Fruit fly (Drosophila melanogaster) whole organism, embryonic: ENCODE data around the gene CG10587.

Experiments
- CG17612 ChIP-seq: fragments of 200-800 bp; sonication (Bioruptor generic); IDR thresholded peaks from 2 replicates; pipeline ENCODE4 v1.3.6; 2022; ENCODE audit warnings: missing biosample characterization, missing genetic modification characterization
- CG6689 ChIP-seq: fragments of 200-800 bp; sonication (Bioruptor generic); IDR thresholded peaks from 2 replicates; pipeline ENCODE4 v1.3.6; 2022; ENCODE audit warnings: missing biosample characterization, missing genetic modification characterization
- CG6854 ChIP-seq: fragments of 200-800 bp; sonication (Bioruptor generic); optimal IDR thresholded peaks from 3 replicates; lab custom pipeline; 2017; ENCODE audit warnings: missing biosample characterization, mild to moderate bottlenecking, missing genetic modification characterization
- Kr ChIP-seq: fragments of 200-800 bp; sonication (Bioruptor generic); optimal IDR thresholded peaks from 2 replicates; lab custom pipeline; 2017; ENCODE audit warnings: missing biosample characterization, mild to moderate bottlenecking, missing genetic modification characterization
- nau ChIP-seq: fragments of 200-800 bp; sonication (Bioruptor generic); optimal IDR thresholded peaks from 3 replicates; lab custom pipeline; 2017; ENCODE audit warnings: missing biosample characterization, mild to moderate bottlenecking, missing genetic modification characterization, missing genetic modification reagents

DNA sequence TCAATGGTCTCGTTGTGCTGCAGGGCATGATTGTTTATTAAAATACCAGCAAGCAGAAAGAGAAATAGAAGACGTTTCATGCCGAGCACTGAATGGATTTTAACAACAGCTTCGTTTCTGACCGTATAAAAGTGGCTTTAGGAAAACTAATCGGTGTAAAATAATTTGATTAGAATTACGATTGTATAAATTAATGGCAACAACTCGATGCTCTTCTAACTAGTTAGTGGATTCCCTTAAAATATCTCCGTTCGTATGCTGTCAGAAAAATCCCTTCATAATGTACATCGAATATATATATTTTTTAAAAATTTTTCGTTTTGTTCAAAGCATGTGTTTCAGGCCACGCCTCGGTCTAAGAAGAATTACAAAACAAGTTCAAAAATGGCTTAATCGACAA is 5.7 kb downstream of the CG10587 start, which contains the start of the genes Sems and CG10588:
- TF ChIP-seq CG6689 (no peak), CG6854 (GFP tag; lab: Kevin White, UChicago) (no peak), Kr (GFP tag; lab: Kevin White, UChicago) (no peak), nau (GFP tag; lab: Kevin White, UChicago) (no peak), CG17612 (GFP tag; lab: Robert Waterston, UW) (no peak)
